Worm (Caenorhabditis elegans) whole organism, young adult: Measurements from ENCODE around the gene egrh-1.

ENCODE experiments used
- B0019.2 ChIP-seq: fragments of 200-800 bp; sonication (Bioruptor generic); conservative IDR thresholded peaks from 2 replicates; pipeline ENCODE4 v1.3.6; 2022; ENCODE audit warnings: missing genetic modification reagents, missing genetic modification characterization, missing compliant biosample characterization
- C06A6.2 ChIP-seq: fragments of 200-800 bp; sonication (Bioruptor generic); conservative IDR thresholded peaks from 2 replicates; pipeline ENCODE4 v1.3.6; 2022; ENCODE audit warnings: missing genetic modification characterization, missing compliant biosample characterization
- C17E4.6 ChIP-seq: fragments of 200-800 bp; sonication (Bioruptor generic); IDR thresholded peaks from 2 replicates; pipeline ENCODE4 v1.3.6; 2022; ENCODE audit warnings: missing genetic modification reagents, missing genetic modification characterization, missing compliant biosample characterization
- F22D6.2 ChIP-seq: sonication (generic microtip); optimal IDR thresholded peaks from 2 replicates; lab custom pipeline; 2016; ENCODE audit warnings: mild to moderate bottlenecking, missing genetic modification characterization, missing compliant biosample characterization
- F23B12.7 ChIP-seq: sonication (generic microtip); optimal IDR thresholded peaks from 2 replicates; lab custom pipeline; 2017; ENCODE audit warnings: missing genetic modification characterization, mild to moderate bottlenecking, missing compliant biosample characterization, antibody characterized with exemption, moderate library complexity; ENCODE audit not compliant: insufficient read depth
- F33H1.4 ChIP-seq: fragments of 200-800 bp; sonication (Bioruptor generic); IDR thresholded peaks from 2 replicates; pipeline ENCODE4 v1.3.6; 2022; ENCODE audit warnings: missing genetic modification reagents, missing genetic modification characterization, missing compliant biosample characterization
- F37B4.10 ChIP-seq: fragments of 200-800 bp; sonication (Bioruptor generic); IDR thresholded peaks from 2 replicates; pipeline ENCODE4 v1.3.6; 2022; ENCODE audit warnings: missing genetic modification characterization, missing compliant biosample characterization
- F49E8.2 ChIP-seq: sonication (generic microtip); optimal IDR thresholded peaks from 3 replicates; lab custom pipeline; 2017; ENCODE audit warnings: missing genetic modification characterization, mild to moderate bottlenecking, missing compliant biosample characterization, antibody characterized with exemption, moderate library complexity; ENCODE audit not compliant: insufficient read depth
- F57A8.1 ChIP-seq: fragments of 200-800 bp; sonication (Bioruptor generic); optimal IDR thresholded peaks from 2 replicates; lab custom pipeline; 2018; ENCODE audit warnings: mild to moderate bottlenecking, missing genetic modification characterization, moderate library complexity, missing compliant biosample characterization
- K12H6.12 ChIP-seq: fragments of 200-800 bp; sonication (Bioruptor generic); optimal IDR thresholded peaks from 2 replicates; lab custom pipeline; 2018; ENCODE audit warnings: mild to moderate bottlenecking, missing genetic modification characterization, missing compliant biosample characterization
- T07F8.4 ChIP-seq: sonication (generic microtip); optimal IDR thresholded peaks from 2 replicates; lab custom pipeline; 2016; ENCODE audit warnings: mild to moderate bottlenecking, missing genetic modification characterization, moderate library complexity, missing compliant biosample characterization
- T26A5.8 ChIP-seq: sonication (generic microtip); optimal IDR thresholded peaks from 2 replicates; lab custom pipeline; 2016; ENCODE audit warnings: missing genetic modification characterization, missing compliant biosample characterization
- Y79H2A.3 ChIP-seq: fragments of 200-800 bp; sonication (Bioruptor generic); conservative IDR thresholded peaks from 2 replicates; pipeline ENCODE4 v1.3.6; 2022; ENCODE audit warnings: missing genetic modification reagents, missing genetic modification characterization, missing compliant biosample characterization
- ZK185.1 ChIP-seq: sonication (generic microtip); optimal IDR thresholded peaks from 2 replicates; lab custom pipeline; 2016; ENCODE audit warnings: mild to moderate bottlenecking, missing genetic modification characterization, missing compliant biosample characterization; ENCODE audit not compliant: poor library complexity, severe bottlenecking
- akir-1 ChIP-seq: fragments of 200-800 bp; sonication (Bioruptor generic); optimal IDR thresholded peaks from 2 replicates; lab custom pipeline; 2018; ENCODE audit warnings: mild to moderate bottlenecking, missing genetic modification characterization, moderate library complexity, missing compliant biosample characterization
- athp-1 ChIP-seq: sonication (generic microtip); optimal IDR thresholded peaks from 2 replicates; lab custom pipeline; 2017; ENCODE audit warnings: mild to moderate bottlenecking, missing genetic modification characterization, missing compliant biosample characterization
- attf-3 ChIP-seq: fragments of 200-800 bp; sonication (Bioruptor generic); conservative IDR thresholded peaks from 2 replicates; pipeline ENCODE4 v1.3.6; 2022; ENCODE audit warnings: missing genetic modification reagents, missing genetic modification characterization, missing compliant biosample characterization
- bed-2 ChIP-seq: fragments of 200-800 bp; sonication (Bioruptor generic); IDR thresholded peaks from 2 replicates; pipeline ENCODE4 v1.3.6; 2022; ENCODE audit warnings: missing genetic modification reagents, missing genetic modification characterization, missing compliant biosample characterization
- ccch-3 ChIP-seq: fragments of 200-800 bp; sonication (Bioruptor generic); optimal IDR thresholded peaks from 2 replicates; lab custom pipeline; 2018; ENCODE audit warnings: mild to moderate bottlenecking, missing genetic modification characterization, missing compliant biosample characterization
- ceh-100 ChIP-seq: fragments of 200-800 bp; sonication (Bioruptor generic); IDR thresholded peaks from 2 replicates; pipeline ENCODE4 v1.3.6; 2022; ENCODE audit warnings: missing genetic modification reagents, missing genetic modification characterization, missing compliant biosample characterization
- ceh-79 ChIP-seq: sonication (generic microtip); optimal IDR thresholded peaks from 2 replicates; lab custom pipeline; 2017; ENCODE audit warnings: mild to moderate bottlenecking, missing genetic modification characterization, missing compliant biosample characterization
- chd-7 ChIP-seq: sonication (generic microtip); optimal IDR thresholded peaks from 2 replicates; lab custom pipeline; 2016; ENCODE audit warnings: mild to moderate bottlenecking, missing genetic modification characterization, moderate library complexity, missing compliant biosample characterization
- dox-1 ChIP-seq: fragments of 200-800 bp; sonication (Bioruptor generic); IDR thresholded peaks from 2 replicates; pipeline ENCODE4 v1.3.6; 2022; ENCODE audit warnings: missing genetic modification reagents, missing genetic modification characterization, missing compliant biosample characterization
- egl-18 ChIP-seq: fragments of 200-800 bp; sonication (Bioruptor generic); IDR thresholded peaks from 2 replicates; pipeline ENCODE4 v1.3.6; 2022; ENCODE audit warnings: missing genetic modification reagents, missing genetic modification characterization, missing compliant biosample characterization
- hlh-26 ChIP-seq: fragments of 200-800 bp; sonication (Bioruptor generic); conservative IDR thresholded peaks from 2 replicates; pipeline ENCODE4 v1.3.6; 2022; ENCODE audit warnings: missing genetic modification reagents, missing genetic modification characterization, missing compliant biosample characterization
- let-526 ChIP-seq: fragments of 200-800 bp; sonication (Bioruptor generic); IDR thresholded peaks from 2 replicates; pipeline ENCODE4 v1.3.6; 2022; ENCODE audit warnings: missing genetic modification reagents, missing genetic modification characterization, missing compliant biosample characterization
- lin-26 ChIP-seq: fragments of 200-800 bp; sonication (Bioruptor generic); IDR thresholded peaks from 2 replicates; pipeline ENCODE4 v1.3.6; 2022; ENCODE audit warnings: missing genetic modification reagents, missing genetic modification characterization, missing compliant biosample characterization
- lin-54 ChIP-seq: fragments of 200-800 bp; sonication (Bioruptor generic); optimal IDR thresholded peaks from 2 replicates; lab custom pipeline; 2018; ENCODE audit warnings: mild to moderate bottlenecking, missing genetic modification characterization, missing compliant biosample characterization
- lsl-1 ChIP-seq: fragments of 200-800 bp; sonication (Bioruptor generic); optimal IDR thresholded peaks from 2 replicates; lab custom pipeline; 2018; ENCODE audit warnings: mild to moderate bottlenecking, missing genetic modification characterization, moderate library complexity, missing compliant biosample characterization
- lsy-27 ChIP-seq: sonication (generic microtip); optimal IDR thresholded peaks from 2 replicates; lab custom pipeline; 2017; ENCODE audit warnings: missing genetic modification characterization, mild to moderate bottlenecking, missing compliant biosample characterization, antibody characterized with exemption, missing genotype, borderline replicate concordance; ENCODE audit not compliant: insufficient read depth
- madf-10 ChIP-seq: sonication (generic microtip); optimal IDR thresholded peaks from 2 replicates; lab custom pipeline; 2016; ENCODE audit warnings: mild to moderate bottlenecking, missing genetic modification characterization, missing compliant biosample characterization
- madf-3 ChIP-seq: fragments of 200-800 bp; sonication (Bioruptor generic); IDR thresholded peaks from 2 replicates; pipeline ENCODE4 v1.3.6; 2022; ENCODE audit warnings: missing genetic modification reagents, missing genetic modification characterization, missing compliant biosample characterization
- madf-8 ChIP-seq: fragments of 200-800 bp; sonication (Bioruptor generic); conservative IDR thresholded peaks from 2 replicates; pipeline ENCODE4 v1.3.6; 2022; ENCODE audit warnings: missing genetic modification reagents, missing genetic modification characterization, missing compliant biosample characterization
- nfya-2 ChIP-seq: fragments of 200-800 bp; sonication (Bioruptor generic); IDR thresholded peaks from 2 replicates; pipeline ENCODE4 v1.3.6; 2022; ENCODE audit warnings: missing genetic modification reagents, missing genetic modification characterization, missing compliant biosample characterization
- nhr-120 ChIP-seq: fragments of 200-800 bp; sonication (Bioruptor generic); IDR thresholded peaks from 2 replicates; pipeline ENCODE4 v1.3.6; 2022; ENCODE audit warnings: missing genetic modification characterization, missing compliant biosample characterization
- nhr-80 ChIP-seq: sonication (generic microtip); optimal IDR thresholded peaks from 2 replicates; lab custom pipeline; 2016; ENCODE audit warnings: missing genetic modification characterization, missing compliant biosample characterization
- nhr-90 ChIP-seq: sonication (generic microtip); optimal IDR thresholded peaks from 2 replicates; lab custom pipeline; 2016; ENCODE audit warnings: missing genotype, mild to moderate bottlenecking, missing genetic modification characterization, missing compliant biosample characterization
- pha-4 ChIP-seq: fragments of 150-350 bp; sonication (generic microtip); optimal IDR thresholded peaks from 2 replicates; lab custom pipeline; 2014; ENCODE audit warnings: missing biosample characterization, missing genetic modification reagents, missing genetic modification characterization
- rec-8 ChIP-seq, 2 experiments: sonication (generic microtip); optimal IDR thresholded peaks; 2 replicates each; lab custom pipeline; 2016; ENCODE audit warnings: mild to moderate bottlenecking in 2 of 2, missing genetic modification characterization in 2 of 2, missing genetic modification reagents in 2 of 2, missing genotype in 2 of 2, missing biosample characterization in 1 of 2, missing compliant biosample characterization in 1 of 2, moderate library complexity in 1 of 2
- repo-1 ChIP-seq: sonication (generic microtip); optimal IDR thresholded peaks from 2 replicates; lab custom pipeline; 2017; ENCODE audit warnings: mild to moderate bottlenecking, missing genetic modification characterization, missing compliant biosample characterization
- rpc-1 ChIP-seq, 2 experiments: fragments of 150-350 bp in 1 of 2; sonication (generic microtip) in 1 of 2; optimal IDR thresholded peaks; 2 replicates each; lab custom pipeline; 2014 to 2018; ENCODE audit warnings: missing biosample characterization in 1 of 2, missing genetic modification characterization in 1 of 2, missing genetic modification reagents in 1 of 2, missing genotype in 1 of 2
- sea-2 ChIP-seq: fragments of 200-800 bp; sonication (Bioruptor generic); IDR thresholded peaks from 2 replicates; pipeline ENCODE4 v1.3.6; 2022; ENCODE audit warnings: missing genetic modification characterization, missing compliant biosample characterization
- sptf-2 ChIP-seq: fragments of 200-800 bp; sonication (Bioruptor generic); optimal IDR thresholded peaks from 2 replicates; lab custom pipeline; 2018; ENCODE audit warnings: mild to moderate bottlenecking, missing genetic modification characterization, missing compliant biosample characterization
- unc-62 ChIP-seq: fragments of 150-350 bp; optimal IDR thresholded peaks from 2 replicates; lab custom pipeline; 2014; ENCODE audit warnings: missing biosample characterization, missing genetic modification reagents, missing genetic modification characterization
- ztf-18 ChIP-seq: sonication (generic microtip); optimal IDR thresholded peaks from 2 replicates; lab custom pipeline; 2016; ENCODE audit warnings: missing genotype, mild to moderate bottlenecking, missing genetic modification characterization, missing compliant biosample characterization
- ztf-22 ChIP-seq: fragments of 200-800 bp; sonication (Bioruptor generic); optimal IDR thresholded peaks from 2 replicates; lab custom pipeline; 2018; ENCODE audit warnings: mild to moderate bottlenecking, missing genetic modification characterization, moderate library complexity, missing compliant biosample characterization
- ztf-25 ChIP-seq: fragments of 200-800 bp; sonication (Bioruptor generic); IDR thresholded peaks from 2 replicates; pipeline ENCODE4 v1.3.6; 2022; ENCODE audit warnings: missing genetic modification reagents, missing genetic modification characterization, missing compliant biosample characterization
- ztf-3 ChIP-seq: fragments of 200-800 bp; sonication (Bioruptor generic); optimal IDR thresholded peaks from 2 replicates; lab custom pipeline; 2018; ENCODE audit warnings: mild to moderate bottlenecking, missing genetic modification characterization, missing compliant biosample characterization

The egrh-1 gene

DNA sequence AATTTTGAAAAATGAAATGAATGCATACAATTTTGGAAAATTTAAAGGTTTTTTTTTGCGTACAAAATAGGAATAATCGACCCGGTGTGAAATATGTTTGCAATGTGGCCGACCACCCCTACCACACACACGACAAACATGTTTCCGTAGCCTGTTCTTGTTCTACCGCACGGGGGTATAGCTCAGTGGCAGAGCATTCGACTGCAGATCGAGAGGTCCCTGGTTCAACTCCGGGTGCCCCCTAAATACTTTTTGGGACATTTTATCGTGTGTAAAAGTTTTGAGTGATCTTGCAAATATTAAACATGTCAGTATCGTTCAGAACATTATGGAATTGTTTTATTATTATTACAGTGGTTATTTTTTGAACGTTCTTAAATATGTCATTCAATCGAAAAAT, 41.0 kb upstream of the egrh-1 start (continued):
- TF ChIP-seq C06A6.2 (GFP tag; lab: Robert Waterston, UW) (peak; percentile 59; the same call in 1 of the 2 replicates), B0019.2 (GFP tag; lab: Robert Waterston, UW) (no peak), F33H1.4 (no peak), lin-54 (GFP tag; lab: Kevin White, UChicago) (no peak), madf-10 (peak; percentile 19), repo-1 (tag; lab: Kevin White, UChicago) (peak; percentile 83), F49E8.2 (tag; lab: Kevin White, UChicago) (no peak), sptf-2 (GFP tag; lab: Kevin White, UChicago) (peak; percentile 74), F37B4.10 (GFP tag; lab: Robert Waterston, UW) (no peak), let-526 (GFP tag; lab: Robert Waterston, UW) (no peak), rec-8 (tag; optimal IDR thresholded peaks at IDR 0.05; lab: Kevin White, UChicago) (peak; percentile 70 to 74), sea-2 (no peak), C17E4.6 (GFP tag; lab: Robert Waterston, UW) (no peak), dox-1 (GFP tag; lab: Robert Waterston, UW) (no peak), ztf-3 (peak; percentile 37), ztf-22 (GFP tag; lab: Kevin White, UChicago) (no peak), akir-1 (GFP tag; lab: Kevin White, UChicago) (peak; percentile 65), pha-4 (tag; lab: Kevin White, UChicago) (no peak), nhr-120 (GFP tag; lab: Robert Waterston, UW) (peak; percentile 91), nhr-80 (tag; lab: Kevin White, UChicago) (no peak), ceh-79 (tag; lab: Kevin White, UChicago) (no peak), madf-8 (GFP tag; lab: Robert Waterston, UW) (no peak), K12H6.12 (tag; lab: Kevin White, UChicago) (no peak), lsl-1 (GFP tag; lab: Kevin White, UChicago) (peak; percentile 4), F23B12.7 (tag; lab: Kevin White, UChicago) (peak; percentile 71), chd-7 (tag; lab: Kevin White, UChicago) (peak; percentile 66), F57A8.1 (no peak), ztf-25 (peak; percentile 79; the same call in 1 of the 2 replicates), ccch-3 (GFP tag; lab: Kevin White, UChicago) (no peak), unc-62 (no peak), T07F8.4 (tag; lab: Kevin White, UChicago) (peak; percentile 46), nhr-90 (tag; lab: Kevin White, UChicago) (peak; percentile 80), madf-3 (GFP tag; lab: Robert Waterston, UW) (peak; percentile 86), egl-18 (GFP tag; lab: Robert Waterston, UW) (no peak), ceh-100 (GFP tag; lab: Robert Waterston, UW) (no peak), athp-1 (peak; percentile 8), Y79H2A.3 (GFP tag; lab: Robert Waterston, UW) (0 out of 2 replicates have a peak, but pooled peaks have one; percentile 42), T26A5.8 (no peak), nfya-2 (GFP tag; lab: Robert Waterston, UW) (no peak), lin-26 (peak; percentile 95; the same call in 1 of the 2 replicates), hlh-26 (GFP tag; lab: Robert Waterston, UW) (no peak), ZK185.1 (tag; lab: Kevin White, UChicago) (peak; percentile 77), bed-2 (GFP tag; lab: Robert Waterston, UW) (no peak), rpc-1 (optimal IDR thresholded peaks at IDR 0.05; lab: Kevin White, UChicago) (peak; percentile 87), rpc-1 (tag; optimal IDR thresholded peaks at IDR 0.05; lab: Kevin White, UChicago) (peak; percentile 96), lsy-27 (peak; percentile 24), attf-3 (no peak), F22D6.2 (tag; lab: Kevin White, UChicago) (peak; percentile 15), ztf-18 (tag; lab: Kevin White, UChicago) (peak; percentile 67)
